Fruit fly (Drosophila melanogaster) whole organism: ENCODE measurements around the gene Ugt303A1.

Source experiments
- CG8478 ChIP-seq: fragments of >200 bp; optimal IDR thresholded peaks from 2 replicates; lab custom pipeline; 2018; ENCODE audit warnings: inconsistent platforms
- Dll ChIP-seq: fragments of >200 bp; optimal IDR thresholded peaks from 2 replicates; lab custom pipeline; 2017
- pan ChIP-seq: fragments of >200 bp; optimal IDR thresholded peaks from 2 replicates; lab custom pipeline; 2017

DNA sequence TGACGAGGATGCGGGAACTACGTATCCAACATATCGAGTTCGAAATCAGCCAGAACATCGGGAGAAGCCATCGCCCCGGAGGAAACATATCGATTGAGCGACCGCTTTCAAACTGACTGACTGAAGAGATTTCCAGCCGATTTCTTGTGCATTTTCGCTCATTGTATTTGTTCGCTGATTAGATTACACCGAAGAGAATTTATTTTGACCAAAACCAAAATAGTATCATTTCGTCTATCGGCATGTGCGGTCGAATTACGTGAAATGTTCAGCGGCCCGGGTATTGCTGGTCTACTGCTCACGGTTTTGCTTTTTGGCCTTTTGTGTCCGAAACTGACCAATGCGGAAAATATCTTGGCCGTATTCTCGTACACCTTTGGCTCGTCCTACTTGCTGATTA lies at the start of gene Ugt303A1, which contains the start of gene Ugt304A1:
- TF ChIP-seq Dll (no peak), CG8478 (lab: Kevin White, UChicago) (no peak), pan (lab: Kevin White, UChicago) (no peak)
